Worm (Caenorhabditis elegans) whole organism, mixed stage, embryonic: ENCODE measurements around the gene glr-5.

Source experiments
- lsy-2 ChIP-seq: fragments of 150-350 bp; optimal IDR thresholded peaks from 2 replicates; lab custom pipeline; 2014; ENCODE audit warnings: missing biosample characterization, missing genetic modification characterization
- nhr-237 ChIP-seq: fragments of 150-350 bp; optimal IDR thresholded peaks from 2 replicates; lab custom pipeline; 2014; ENCODE audit warnings: missing biosample characterization, missing genetic modification characterization
- nhr-76 ChIP-seq: sonication (generic microtip); optimal IDR thresholded peaks from 2 replicates; lab custom pipeline; 2017; ENCODE audit warnings: missing biosample characterization, missing genetic modification characterization

DNA sequence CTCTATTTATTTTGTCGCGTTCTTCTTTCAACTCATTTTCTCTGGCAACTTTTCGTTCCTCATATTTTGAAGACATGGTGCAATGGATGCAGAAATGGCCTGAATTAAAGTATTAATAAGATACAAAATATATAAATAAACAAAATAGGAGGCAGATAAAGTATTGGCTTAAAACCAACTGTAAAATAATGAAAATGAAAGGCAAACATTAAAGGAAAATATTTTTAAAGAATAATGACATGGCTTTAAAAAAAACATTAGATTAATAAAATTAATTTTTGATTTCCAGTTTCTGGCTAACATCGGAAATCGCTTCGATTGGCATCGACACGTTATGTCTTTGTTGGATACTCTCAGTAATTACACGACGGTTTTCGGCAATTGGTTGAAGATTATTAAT is 44.1 kb downstream of the glr-5 start, which contains the start of gene ddn-1:
- TF ChIP-seq lsy-2 (tag; lab: Kevin White, UChicago), result no peak
- no peak for TF ChIP-seq nhr-237
- no peak for TF ChIP-seq nhr-76 (tag; lab: Kevin White, UChicago)
